Worm (Caenorhabditis elegans) whole organism, late embryonic: ENCODE measurements around the gene ugt-32.

Experiments used
- C08G9.2 ChIP-seq: sonication (generic microtip); optimal IDR thresholded peaks from 2 replicates; lab custom pipeline; 2016; ENCODE audit warnings: mild to moderate bottlenecking, missing genetic modification characterization, moderate library complexity, missing compliant biosample characterization
- C38D4.7 ChIP-seq: fragments of 200-800 bp; sonication (Bioruptor generic); optimal IDR thresholded peaks from 2 replicates; lab custom pipeline; 2018; ENCODE audit warnings: mild to moderate bottlenecking, missing genetic modification characterization, moderate library complexity, missing compliant biosample characterization
- F13H6.1 ChIP-seq: sonication (generic microtip); optimal IDR thresholded peaks from 2 replicates; lab custom pipeline; 2016; ENCODE audit warnings: missing genetic modification characterization, missing compliant biosample characterization
- K02D7.2 ChIP-seq: sonication (generic microtip); optimal IDR thresholded peaks from 2 replicates; lab custom pipeline; 2017; ENCODE audit warnings: mild to moderate bottlenecking, missing genetic modification characterization, missing compliant biosample characterization
- K09A11.1 ChIP-seq: sonication (generic microtip); optimal IDR thresholded peaks from 2 replicates; lab custom pipeline; 2017; ENCODE audit warnings: antibody characterized with exemption, mild to moderate bottlenecking, missing genetic modification characterization, missing compliant biosample characterization; ENCODE audit not compliant: insufficient read depth
- T23F11.4 ChIP-seq: fragments of 200-800 bp; sonication (Bioruptor generic); optimal IDR thresholded peaks from 2 replicates; lab custom pipeline; 2018; ENCODE audit warnings: mild to moderate bottlenecking, missing genetic modification characterization, missing compliant biosample characterization
- ama-1 ChIP-seq: fragments of 150-350 bp; optimal IDR thresholded peaks from 2 replicates; lab custom pipeline; 2014
- ceh-19 ChIP-seq: fragments of 200-800 bp; sonication (Bioruptor generic); optimal IDR thresholded peaks from 2 replicates; lab custom pipeline; 2018; ENCODE audit warnings: mild to moderate bottlenecking, missing genetic modification characterization, missing compliant biosample characterization
- ceh-22 ChIP-seq: sonication (generic microtip); optimal IDR thresholded peaks from 2 replicates; lab custom pipeline; 2017; ENCODE audit warnings: missing biosample characterization, missing genetic modification characterization
- ceh-31 ChIP-seq: sonication (generic microtip); optimal IDR thresholded peaks from 2 replicates; lab custom pipeline; 2016; ENCODE audit warnings: missing genetic modification characterization, missing compliant biosample characterization
- ceh-34 ChIP-seq: sonication (generic microtip); optimal IDR thresholded peaks from 2 replicates; lab custom pipeline; 2016; ENCODE audit warnings: mild to moderate bottlenecking, missing genetic modification characterization, missing compliant biosample characterization
- ceh-45 ChIP-seq: fragments of 200-800 bp; sonication (Bioruptor generic); IDR thresholded peaks from 2 replicates; pipeline ENCODE4 v1.3.6; 2022; ENCODE audit warnings: missing genetic modification reagents, missing genetic modification characterization, missing compliant biosample characterization
- ceh-48 ChIP-seq: sonication (generic microtip); optimal IDR thresholded peaks from 2 replicates; lab custom pipeline; 2016; ENCODE audit warnings: missing genetic modification characterization, inconsistent platforms, missing compliant biosample characterization
- ceh-6 ChIP-seq: fragments of 200-800 bp; sonication (Bioruptor generic); optimal IDR thresholded peaks from 2 replicates; lab custom pipeline; 2018; ENCODE audit warnings: mild to moderate bottlenecking, missing genetic modification characterization, missing compliant biosample characterization
- dve-1 ChIP-seq: sonication (generic microtip); optimal IDR thresholded peaks from 2 replicates; lab custom pipeline; 2017; ENCODE audit warnings: antibody characterized with exemption, mild to moderate bottlenecking, missing genetic modification characterization, missing compliant biosample characterization
- elt-2 ChIP-seq: sonication (generic microtip); optimal IDR thresholded peaks from 2 replicates; lab custom pipeline; 2016; ENCODE audit warnings: missing genetic modification reagents, missing genetic modification characterization, missing compliant biosample characterization
- elt-4 ChIP-seq: sonication (generic microtip); optimal IDR thresholded peaks from 2 replicates; lab custom pipeline; 2016; ENCODE audit warnings: missing genetic modification characterization, missing compliant biosample characterization
- fax-1 ChIP-seq: sonication (generic microtip); optimal IDR thresholded peaks from 2 replicates; lab custom pipeline; 2016; ENCODE audit warnings: missing genotype, missing genetic modification characterization, missing compliant biosample characterization
- hlh-15 ChIP-seq: sonication (generic microtip); optimal IDR thresholded peaks from 2 replicates; lab custom pipeline; 2016; ENCODE audit warnings: missing genetic modification characterization, missing compliant biosample characterization
- hlh-30 ChIP-seq: sonication (generic microtip); optimal IDR thresholded peaks from 2 replicates; lab custom pipeline; 2017; ENCODE audit warnings: antibody characterized with exemption, missing genetic modification characterization, missing compliant biosample characterization; ENCODE audit not compliant: insufficient read depth
- hlh-6 ChIP-seq: sonication (generic microtip); optimal IDR thresholded peaks from 2 replicates; lab custom pipeline; 2016; ENCODE audit warnings: missing genotype, missing genetic modification characterization, missing compliant biosample characterization
- lin-11 ChIP-seq: fragments of 200-800 bp; sonication (Bioruptor generic); optimal IDR thresholded peaks from 2 replicates; lab custom pipeline; 2018; ENCODE audit warnings: mild to moderate bottlenecking, missing genetic modification characterization, missing compliant biosample characterization
- madf-2 ChIP-seq: sonication (generic microtip); optimal IDR thresholded peaks from 2 replicates; lab custom pipeline; 2017; ENCODE audit warnings: missing genetic modification characterization, missing compliant biosample characterization
- nfya-1 ChIP-seq: sonication (generic microtip); optimal IDR thresholded peaks from 2 replicates; lab custom pipeline; 2017; ENCODE audit warnings: missing genetic modification characterization, mild to moderate bottlenecking, missing compliant biosample characterization, antibody characterized with exemption, moderate library complexity
- npax-4 ChIP-seq: sonication (generic microtip); optimal IDR thresholded peaks from 2 replicates; lab custom pipeline; 2016; ENCODE audit warnings: missing genetic modification characterization, missing compliant biosample characterization
- odd-2 ChIP-seq: sonication (generic microtip); optimal IDR thresholded peaks from 2 replicates; lab custom pipeline; 2017; ENCODE audit warnings: antibody characterized with exemption, mild to moderate bottlenecking, missing genetic modification characterization, missing compliant biosample characterization
- pat-9 ChIP-seq: fragments of 200-800 bp; sonication (Bioruptor generic); optimal IDR thresholded peaks from 2 replicates; lab custom pipeline; 2018; ENCODE audit warnings: mild to moderate bottlenecking, missing genetic modification characterization, moderate library complexity, missing compliant biosample characterization
- pax-1 ChIP-seq: fragments of 150-350 bp; optimal IDR thresholded peaks from 2 replicates; lab custom pipeline; 2014; ENCODE audit warnings: missing biosample characterization, missing genetic modification characterization
- pha-2 ChIP-seq: sonication (generic microtip); optimal IDR thresholded peaks from 2 replicates; lab custom pipeline; 2017; ENCODE audit warnings: mild to moderate bottlenecking, missing genetic modification characterization, missing compliant biosample characterization
- pros-1 ChIP-seq: fragments of 150-350 bp; optimal IDR thresholded peaks from 2 replicates; lab custom pipeline; 2014; ENCODE audit warnings: missing biosample characterization, missing genetic modification reagents, missing genetic modification characterization
- ref-2 ChIP-seq: sonication (generic microtip); optimal IDR thresholded peaks from 2 replicates; lab custom pipeline; 2016; ENCODE audit warnings: missing genetic modification characterization, missing compliant biosample characterization
- rnt-1 ChIP-seq: sonication (generic microtip); optimal IDR thresholded peaks from 2 replicates; lab custom pipeline; 2016; ENCODE audit warnings: missing genetic modification characterization, missing compliant biosample characterization
- sox-2 ChIP-seq: fragments of 200-800 bp; sonication (Bioruptor generic); IDR thresholded peaks from 2 replicates; pipeline ENCODE4 v1.3.6; 2022; ENCODE audit warnings: missing genetic modification reagents, missing genetic modification characterization, missing compliant biosample characterization
- sox-4 ChIP-seq: sonication (generic microtip); optimal IDR thresholded peaks from 2 replicates; lab custom pipeline; 2017; ENCODE audit warnings: mild to moderate bottlenecking, missing genetic modification characterization, inconsistent platforms, missing compliant biosample characterization
- tbx-7 ChIP-seq: sonication (generic microtip); optimal IDR thresholded peaks from 2 replicates; lab custom pipeline; 2016; ENCODE audit warnings: missing genotype, missing genetic modification characterization, missing compliant biosample characterization
- unc-3 ChIP-seq, 2 experiments: fragments of 200-800 bp in 1 of 2; sonication (Bioruptor generic) in 1 of 2; sonication (generic microtip) in 1 of 2; conservative IDR thresholded peaks in 1 of 2; optimal IDR thresholded peaks in 1 of 2; 2 replicates each; pipeline versions ENCODE4 v1.3.6 to Lab custom; 2016 to 2022; ENCODE audit warnings: missing compliant biosample characterization in 2 of 2, missing genetic modification characterization in 2 of 2, missing genetic modification reagents in 1 of 2
- unc-55 ChIP-seq: sonication (generic microtip); optimal IDR thresholded peaks from 2 replicates; lab custom pipeline; 2017; ENCODE audit warnings: missing biosample characterization, missing genetic modification reagents, missing genetic modification characterization
- unc-86 ChIP-seq: sonication (generic microtip); optimal IDR thresholded peaks from 2 replicates; lab custom pipeline; 2016; ENCODE audit warnings: missing genetic modification characterization, missing compliant biosample characterization
- zip-5 ChIP-seq: sonication (generic microtip); optimal IDR thresholded peaks from 2 replicates; lab custom pipeline; 2016; ENCODE audit warnings: missing genetic modification characterization, missing compliant biosample characterization

The ugt-32 gene

ce11 chrV:3884550-3884949, 40.7 kb upstream of the ugt-32 start:
- no peak for TF ChIP-seq fax-1 (tag; lab: Kevin White, UChicago)
- no peak for TF ChIP-seq elt-2 (tag; lab: Kevin White, UChicago)
- no peak for TF ChIP-seq madf-2 (tag; lab: Kevin White, UChicago)
- no peak for TF ChIP-seq hlh-6 (tag; lab: Kevin White, UChicago)
- no peak for TF ChIP-seq ceh-19 (GFP tag; lab: Kevin White, UChicago)
- TF ChIP-seq lin-11 (tag; lab: Kevin White, UChicago) = no peak
- TF ChIP-seq C38D4.7 (GFP tag; lab: Kevin White, UChicago) = no peak
- TF ChIP-seq sox-2 (GFP tag; lab: Robert Waterston, UW) = no peak
- TF ChIP-seq hlh-30 = no peak
- TF ChIP-seq unc-3 (GFP tag; conservative IDR thresholded peaks at IDR 0.05; lab: Robert Waterston, UW) = no peak
- no peak for TF ChIP-seq unc-3 (tag; optimal IDR thresholded peaks at IDR 0.05; lab: Kevin White, UChicago)
- TF ChIP-seq pat-9 (tag; lab: Kevin White, UChicago) = no peak
- no peak for TF ChIP-seq ref-2 (tag; lab: Kevin White, UChicago)
- no peak for TF ChIP-seq odd-2 (tag; lab: Kevin White, UChicago)
- no peak for TF ChIP-seq unc-86 (tag; lab: Kevin White, UChicago)
- TF ChIP-seq tbx-7 (tag; lab: Kevin White, UChicago) = no peak
- TF ChIP-seq C08G9.2 = no peak
- no peak for TF ChIP-seq pax-1 (tag; lab: Kevin White, UChicago)
- no peak for TF ChIP-seq ceh-48
- TF ChIP-seq ceh-31 (tag; lab: Kevin White, UChicago) = no peak
- TF ChIP-seq unc-55 (GFP tag; lab: Kevin White, UChicago) = no peak
- TF ChIP-seq, all 69 proteins: peak for 0

- TF ChIP-seq npax-4 (tag; lab: Kevin White, UChicago) (no peak), rnt-1 (tag; lab: Kevin White, UChicago) (no peak), pha-2 (tag; lab: Kevin White, UChicago) (no peak), nfya-1 (no peak), fax-1 (tag; lab: Kevin White, UChicago) (no peak), K02D7.2 (tag; lab: Kevin White, UChicago) (no peak), zip-5 (no peak), odd-2 (tag; lab: Kevin White, UChicago) (no peak), ceh-6 (GFP tag; lab: Kevin White, UChicago) (no peak), T23F11.4 (GFP tag; lab: Kevin White, UChicago) (no peak), F13H6.1 (no peak), hlh-15 (no peak), K09A11.1 (no peak), elt-4 (no peak), ama-1 (no peak)
Observed at ce11 chrV:3878223-3878622, 34.4 kb upstream of the ugt-32 start, which contains the start of gene nhr-159. TSS of gene nhr-159 (minus strand) at chrV:3878323.

ce11 chrV:3877242-3877641, 33.4 kb upstream of the ugt-32 start:
- TF ChIP-seq ceh-19 (GFP tag; lab: Kevin White, UChicago) (no peak), ceh-22 (tag; lab: Kevin White, UChicago) (no peak), unc-86 (tag; lab: Kevin White, UChicago) (no peak), hlh-15 (no peak), sox-4 (tag; lab: Kevin White, UChicago) (no peak)
- TF ChIP-seq, all 69 proteins: peak for 0

ce11 chrV:3874102-3874744, 30.4 kb upstream of the ugt-32 start, which contains the start of gene nhr-158:
TSS of gene nhr-158 (minus strand) at chrV:3874152.
- no peak for TF ChIP-seq ceh-34
- no peak for TF ChIP-seq ceh-45
- TF ChIP-seq dve-1 (tag; lab: Kevin White, UChicago) = no peak
- no peak for TF ChIP-seq zip-5
- no peak for TF ChIP-seq ama-1
- no peak for TF ChIP-seq pros-1 (tag; lab: Kevin White, UChicago)
- TF ChIP-seq, all 69 proteins: peak for 0
